Fruit fly (Drosophila melanogaster): ENCODE data around the gene CG13919.

Gene CG13919

dm6 chr3L:1668504-1668903 lies 23.2 kb downstream of the CG13919 start, which contains the start of gene RpL23A (continued):
- TF ChIP-seq Oaz (GFP tag; IDR thresholded peaks at IDR 0.05) (peak; percentile 87), Ravus (GFP tag; IDR thresholded peaks at IDR 0.05) (peak; percentile 62), Taf1 (GFP tag; IDR thresholded peaks at IDR 0.05) (peak; percentile 71; the same call in 1 of the 2 replicates), Fer3 (tag; optimal IDR thresholded peaks at IDR 0.05) (peak; percentile 94), CG10959 (GFP tag; IDR thresholded peaks at IDR 0.05) (peak; percentile 89), dati (GFP tag; IDR thresholded peaks at IDR 0.05) (peak; percentile 87), MTF-1 (GFP tag; optimal IDR thresholded peaks at IDR 0.05; ENCODE audit: borderline replicate concordance) (peak; percentile 97), CG7745 (tag; optimal IDR thresholded peaks at IDR 0.05) (peak; percentile 70), slp2 (GFP tag; optimal IDR thresholded peaks at IDR 0.05) (peak; percentile 95), CG6854 (GFP tag; optimal IDR thresholded peaks at IDR 0.05) (peak; percentile 85), CG18011 (GFP tag; optimal IDR thresholded peaks at IDR 0.05) (peak; percentile 87), Myb (GFP tag; optimal IDR thresholded peaks at IDR 0.05) (peak; percentile 100), CG17361 (GFP tag; IDR thresholded peaks at IDR 0.05) (peak; percentile 89), fd102C (GFP tag; optimal IDR thresholded peaks at IDR 0.05) (peak; percentile 93), kay (GFP tag; optimal IDR thresholded peaks at IDR 0.05) (peak; percentile 78), peb (GFP tag; IDR thresholded peaks at IDR 0.05) (peak; percentile 82), CG6683 (GFP tag; optimal IDR thresholded peaks at IDR 0.05) (peak; percentile 95), row (GFP tag; IDR thresholded peaks at IDR 0.05) (peak; percentile 73), psq (GFP tag; optimal IDR thresholded peaks at IDR 0.05) (peak; percentile 93), CG17612 (GFP tag; IDR thresholded peaks at IDR 0.05) (peak; percentile 76; the same call in 1 of the 2 replicates), chm (GFP tag; IDR thresholded peaks at IDR 0.05) (peak; percentile 97), CG10366 (GFP tag; IDR thresholded peaks at IDR 0.05) (peak; percentile 93), mam (GFP tag; optimal IDR thresholded peaks at IDR 0.05) (peak; percentile 97), CG10979 (tag; optimal IDR thresholded peaks at IDR 0.05) (peak; percentile 86), gro (GFP tag; optimal IDR thresholded peaks at IDR 0.05) (peak; percentile 97), dmrt99B (tag; optimal IDR thresholded peaks at IDR 0.05) (peak; percentile 80), da (GFP tag; optimal IDR thresholded peaks at IDR 0.05) (peak; percentile 95), CG8388 (GFP tag; optimal IDR thresholded peaks at IDR 0.05) (peak; percentile 82), Awh (GFP tag; IDR thresholded peaks at IDR 0.05) (peak; percentile 91), slbo (GFP tag; IDR thresholded peaks at IDR 0.05) (peak; percentile 96), Ets97D (GFP tag; optimal IDR thresholded peaks at IDR 0.05) (peak; percentile 100), CG9876 (GFP tag; optimal IDR thresholded peaks at IDR 0.05) (peak; percentile 98), CG17802 (tag; optimal IDR thresholded peaks at IDR 0.05) (peak; percentile 84), zfh1 (GFP tag; IDR thresholded peaks at IDR 0.05) (peak; percentile 98), CG12299 (tag; optimal IDR thresholded peaks at IDR 0.05) (peak; percentile 82), grau (tag; optimal IDR thresholded peaks at IDR 0.05) (peak; percentile 88), CG2202 (tag; optimal IDR thresholded peaks at IDR 0.05) (peak; percentile 86), CG12155 (GFP tag; optimal IDR thresholded peaks at IDR 0.05) (peak; percentile 91), CG17186 (GFP tag; optimal IDR thresholded peaks at IDR 0.05) (peak; percentile 97), ab (GFP tag; optimal IDR thresholded peaks at IDR 0.05) (peak; percentile 81), CG7963 (GFP tag; IDR thresholded peaks at IDR 0.05; ENCODE audit: partially characterized antibody) (0 out of 3 replicates have a peak, but pooled peaks have one; percentile 33), gfzf (GFP tag; optimal IDR thresholded peaks at IDR 0.05) (peak; percentile 58), Nf-YC (tag; optimal IDR thresholded peaks at IDR 0.05) (peak; percentile 80), CG10565 (GFP tag; optimal IDR thresholded peaks at IDR 0.05) (peak; percentile 84), C15 (GFP tag; IDR thresholded peaks at IDR 0.05) (peak; percentile 91), Med (GFP tag) (peak; percentile 100), B-H2 (GFP tag; optimal IDR thresholded peaks at IDR 0.05) (peak; percentile 97), aop (GFP tag; IDR thresholded peaks at IDR 0.05) (peak; percentile 54; the same call in 1 of the 2 replicates), CG2875 (GFP tag; optimal IDR thresholded peaks at IDR 0.05) (peak; percentile 91), CG6689 (GFP tag; IDR thresholded peaks at IDR 0.05) (peak; percentile 85), Dad (GFP tag; optimal IDR thresholded peaks at IDR 0.05) (peak; percentile 98)
